Fruit fly (Drosophila melanogaster): ENCODE results near the gene CG5653.

- TF ChIP-seq CG14655 (GFP tag; optimal IDR thresholded peaks at IDR 0.05): no peak
- TF ChIP-seq gl (tag; optimal IDR thresholded peaks at IDR 0.05): no peak
- no peak for TF ChIP-seq CG32121 (GFP tag; IDR thresholded peaks at IDR 0.05)
- TF ChIP-seq CG9948 (tag; optimal IDR thresholded peaks at IDR 0.05): no peak
- TF ChIP-seq Ets98B (GFP tag; IDR thresholded peaks at IDR 0.05): no peak
- no peak for TF ChIP-seq EcR (GFP tag; optimal IDR thresholded peaks at IDR 0.05)
- no peak for TF ChIP-seq CG10348 (GFP tag; IDR thresholded peaks at IDR 0.05)
These were observed 46.5 kb downstream of the CG5653 start for dm6 chr3L:8919678-8920077.
